Fruit fly (Drosophila melanogaster): Measurements from ENCODE around the gene Hira.

The Hira gene

DNA sequence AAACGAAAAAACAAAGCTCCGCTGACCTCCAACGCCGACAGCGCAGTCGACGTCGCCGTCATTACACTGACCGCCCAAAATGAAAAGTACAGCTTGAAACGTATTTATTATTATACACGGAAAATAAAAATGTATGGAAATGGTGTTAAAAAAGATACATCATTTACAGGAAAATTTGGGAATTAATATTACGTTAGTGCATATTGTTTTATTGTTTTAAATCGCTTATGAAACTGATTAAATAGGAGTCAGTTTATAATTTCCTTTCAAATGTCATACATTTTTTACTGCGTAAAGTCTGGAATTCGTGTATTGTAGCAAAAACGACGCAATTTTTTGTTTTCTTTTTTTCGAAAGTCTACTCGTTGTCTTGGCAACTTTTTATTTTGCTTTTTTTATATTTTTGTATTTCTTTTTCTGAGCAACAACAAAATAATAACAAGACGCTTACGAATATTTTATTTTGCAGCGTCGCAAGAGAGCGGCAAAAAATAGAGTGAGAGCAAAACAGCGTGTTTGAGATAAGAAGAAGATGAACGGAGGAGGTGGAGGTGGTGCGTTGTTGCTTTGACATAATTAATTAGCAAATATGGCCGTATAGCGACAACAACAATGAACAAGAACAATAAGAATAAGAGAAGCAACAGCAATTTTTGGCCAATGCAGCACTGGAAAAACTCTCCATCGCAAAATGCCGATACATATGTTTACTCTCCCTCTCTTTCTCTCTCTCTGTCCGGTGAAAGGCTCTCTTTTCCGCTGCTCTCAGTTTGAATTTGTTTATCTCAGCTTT, 29.8 kb upstream of the Hira start (continued):
- TF ChIP-seq abd-A (tag; optimal IDR thresholded peaks at IDR 0.05) (no peak), nau (GFP tag; optimal IDR thresholded peaks at IDR 0.05) (peak; percentile 52), bbx (GFP tag; IDR thresholded peaks at IDR 0.05; ENCODE audit: partially characterized antibody) (no peak), al (GFP tag; IDR thresholded peaks at IDR 0.05) (peak; percentile 66), nerfin-1 (tag; optimal IDR thresholded peaks at IDR 0.05) (peak; percentile 81), CG9876 (GFP tag; optimal IDR thresholded peaks at IDR 0.05) (no peak), Hr78 (GFP tag; optimal IDR thresholded peaks at IDR 0.05) (no peak), zfh2 (GFP tag; optimal IDR thresholded peaks at IDR 0.05) (peak; percentile 67), CG12744 (GFP tag; optimal IDR thresholded peaks at IDR 0.05) (peak; percentile 60), Sox100B (GFP tag; optimal IDR thresholded peaks at IDR 0.05) (peak; percentile 64), esg (GFP tag; conservative IDR thresholded peaks at IDR 0.05) (peak; percentile 73), CG31365 (tag; optimal IDR thresholded peaks at IDR 0.05) (no peak), Bdp1 (GFP tag; optimal IDR thresholded peaks at IDR 0.05) (no peak), CG32772 (GFP tag; IDR thresholded peaks at IDR 0.05) (peak; percentile 20), CG4328 (GFP tag; optimal IDR thresholded peaks at IDR 0.05) (peak; percentile 52), Blimp-1 (GFP tag; optimal IDR thresholded peaks at IDR 0.05) (peak; percentile 58), ERR (GFP tag; optimal IDR thresholded peaks at IDR 0.05) (no peak), Hmr (GFP tag; optimal IDR thresholded peaks at IDR 0.05) (peak; percentile 82), CG3847 (GFP tag; IDR thresholded peaks at IDR 0.05) (peak; percentile 48), B-H1 (GFP tag; IDR thresholded peaks at IDR 0.05) (peak; percentile 34; the same call in 2 of the 3 replicates), pum (GFP tag; optimal IDR thresholded peaks at IDR 0.05) (peak; percentile 47), CG2678 (tag; optimal IDR thresholded peaks at IDR 0.05) (peak; percentile 87), CG31224 (GFP tag; IDR thresholded peaks at IDR 0.05) (peak; percentile 36; the same call in 1 of the 2 replicates), ara (GFP tag; IDR thresholded peaks at IDR 0.05) (no peak), CG1603 (tag; optimal IDR thresholded peaks at IDR 0.05) (peak; percentile 48), dysf (GFP tag; IDR thresholded peaks at IDR 0.05) (peak; percentile 81), Hey (tag; optimal IDR thresholded peaks at IDR 0.05) (no peak), CG11093 (GFP tag; IDR thresholded peaks at IDR 0.05) (no peak), pho (GFP tag; optimal IDR thresholded peaks at IDR 0.05) (peak; percentile 79), CG33213 (GFP tag; optimal IDR thresholded peaks at IDR 0.05) (peak; percentile 2), Max (GFP tag; optimal IDR thresholded peaks at IDR 0.05) (peak; percentile 77), sima (GFP tag; optimal IDR thresholded peaks at IDR 0.05) (peak; percentile 3), slp2 (GFP tag; optimal IDR thresholded peaks at IDR 0.05) (peak; percentile 43), ATbp (GFP tag; optimal IDR thresholded peaks at IDR 0.05) (peak; percentile 11), YL-1 (GFP tag; optimal IDR thresholded peaks at IDR 0.05) (no peak), pita (GFP tag; optimal IDR thresholded peaks at IDR 0.05) (no peak), br (optimal IDR thresholded peaks at IDR 0.05) (no peak), Nf-YB (GFP tag; optimal IDR thresholded peaks at IDR 0.05) (peak; percentile 64), Deaf1 (tag; optimal IDR thresholded peaks at IDR 0.05) (peak; percentile 60), ewg (GFP tag; optimal IDR thresholded peaks at IDR 0.05) (peak; percentile 31), CG4424 (GFP tag; optimal IDR thresholded peaks at IDR 0.05) (peak; percentile 78), CG6689 (GFP tag; IDR thresholded peaks at IDR 0.05) (peak; percentile 66), sisA (GFP tag; IDR thresholded peaks at IDR 0.05) (peak; percentile 60), CG13894 (tag; optimal IDR thresholded peaks at IDR 0.05) (peak; percentile 46), Lhr (GFP tag; optimal IDR thresholded peaks at IDR 0.05) (no peak), lab (GFP tag; optimal IDR thresholded peaks at IDR 0.05) (peak; percentile 79), Trl (optimal IDR thresholded peaks at IDR 0.05) (peak; percentile 93 to 98), Trl (GFP tag; optimal IDR thresholded peaks at IDR 0.05) (peak; percentile 44), CG10209 (GFP tag; optimal IDR thresholded peaks at IDR 0.05) (peak; percentile 75), CG12104 (GFP tag; optimal IDR thresholded peaks at IDR 0.05) (peak; percentile 76)
